Worm (Caenorhabditis elegans) whole organism, L3 larva: Measurements from ENCODE around the gene F08H9.3.
A peak's percentile ranks its signal among the peaks of the same experiment; 100 is the strongest.

Experiments
- R02D3.7 ChIP-seq: fragments of 150-350 bp; optimal IDR thresholded peaks from 2 replicates; lab custom pipeline; 2014; ENCODE audit warnings: missing biosample characterization, missing genetic modification characterization
- ZK546.5 ChIP-seq: sonication (generic microtip); optimal IDR thresholded peaks from 2 replicates; lab custom pipeline; 2017; ENCODE audit warnings: missing biosample characterization, missing genetic modification characterization
- aly-2 ChIP-seq: fragments of 150-350 bp; optimal IDR thresholded peaks from 2 replicates; lab custom pipeline; 2014; ENCODE audit warnings: missing biosample characterization, missing genetic modification characterization
- ama-1 ChIP-seq: fragments of 150-350 bp; optimal IDR thresholded peaks from 2 replicates; lab custom pipeline; 2018
- ceh-16 ChIP-seq: sonication (generic microtip); optimal IDR thresholded peaks from 2 replicates; lab custom pipeline; 2017; ENCODE audit warnings: missing biosample characterization, missing genetic modification characterization
- ceh-28 ChIP-seq: fragments of 150-350 bp; optimal IDR thresholded peaks from 2 replicates; lab custom pipeline; 2014; ENCODE audit warnings: missing biosample characterization, missing genetic modification reagents, missing genetic modification characterization
- ceh-82 ChIP-seq: fragments of 150-350 bp; optimal IDR thresholded peaks from 2 replicates; lab custom pipeline; 2014; ENCODE audit warnings: missing biosample characterization, missing genetic modification characterization
- ceh-9 ChIP-seq: sonication (generic microtip); optimal IDR thresholded peaks from 2 replicates; lab custom pipeline; 2018; ENCODE audit warnings: missing biosample characterization, missing genetic modification characterization
- daf-12 ChIP-seq: fragments of 150-350 bp; optimal IDR thresholded peaks from 2 replicates; lab custom pipeline; 2014; ENCODE audit warnings: missing biosample characterization, missing genetic modification reagents, missing genetic modification characterization
- egl-27 ChIP-seq: sonication (generic microtip); optimal IDR thresholded peaks from 4 replicates; lab custom pipeline; 2017; ENCODE audit warnings: missing biosample characterization, missing genetic modification reagents, missing genetic modification characterization
- egl-5 ChIP-seq: fragments of 150-350 bp; optimal IDR thresholded peaks from 2 replicates; lab custom pipeline; 2017; ENCODE audit warnings: missing biosample characterization, missing genetic modification reagents, missing genetic modification characterization, inconsistent platforms
- elt-1 ChIP-seq: fragments of 150-350 bp; optimal IDR thresholded peaks from 2 replicates; lab custom pipeline; 2014; ENCODE audit warnings: missing biosample characterization, missing genetic modification characterization
- elt-2 ChIP-seq: sonication (generic microtip); optimal IDR thresholded peaks from 2 replicates; lab custom pipeline; 2016; ENCODE audit warnings: missing genetic modification reagents, mild to moderate bottlenecking, missing genetic modification characterization, missing compliant biosample characterization
- elt-3 ChIP-seq, 3 experiments: fragments of 150-350 bp in 1 of 3; sonication (generic microtip) in 2 of 3; optimal IDR thresholded peaks; 2 replicates in 2 of 3; 4 replicates in 1 of 3; lab custom pipeline; 2014 to 2017; ENCODE audit warnings: missing biosample characterization in 3 of 3, missing genetic modification characterization in 3 of 3
- eor-1 ChIP-seq, 2 experiments: fragments of 150-350 bp; optimal IDR thresholded peaks; 2 replicates each; lab custom pipeline; 2014 to 2018; ENCODE audit warnings: missing biosample characterization in 2 of 2, missing genetic modification characterization in 2 of 2
- fkh-10 ChIP-seq: sonication (generic microtip); optimal IDR thresholded peaks from 2 replicates; lab custom pipeline; 2017; ENCODE audit warnings: missing biosample characterization, missing genetic modification reagents, missing genetic modification characterization
- fkh-2 ChIP-seq: fragments of 150-350 bp; optimal IDR thresholded peaks from 2 replicates; lab custom pipeline; 2014; ENCODE audit warnings: missing biosample characterization, missing genetic modification reagents, missing genetic modification characterization
- fos-1 ChIP-seq: fragments of 150-350 bp; optimal IDR thresholded peaks from 2 replicates; lab custom pipeline; 2014; ENCODE audit warnings: missing biosample characterization, missing genetic modification characterization
- hmg-11 ChIP-seq: sonication (generic microtip); optimal IDR thresholded peaks from 2 replicates; lab custom pipeline; 2016; ENCODE audit warnings: missing genetic modification characterization, missing compliant biosample characterization
- jun-1 ChIP-seq: fragments of 150-350 bp; optimal IDR thresholded peaks from 2 replicates; lab custom pipeline; 2014; ENCODE audit warnings: missing biosample characterization, missing genetic modification reagents, missing genetic modification characterization
- lin-15B ChIP-seq: fragments of 150-350 bp; optimal IDR thresholded peaks from 2 replicates; lab custom pipeline; 2014; ENCODE audit warnings: missing biosample characterization, missing genetic modification characterization
- lin-39 ChIP-seq: fragments of 150-350 bp; optimal IDR thresholded peaks from 2 replicates; lab custom pipeline; 2018; ENCODE audit warnings: missing biosample characterization, missing genetic modification reagents, missing genetic modification characterization
- lsy-12 ChIP-seq: sonication (generic microtip); optimal IDR thresholded peaks from 2 replicates; lab custom pipeline; 2016; ENCODE audit warnings: mild to moderate bottlenecking, missing genetic modification characterization, missing compliant biosample characterization
- mdl-1 ChIP-seq: fragments of 150-350 bp; optimal IDR thresholded peaks from 2 replicates; lab custom pipeline; 2014; ENCODE audit warnings: missing biosample characterization, missing genetic modification characterization
- mml-1 ChIP-seq: fragments of 150-350 bp; sonication (generic microtip); optimal IDR thresholded peaks from 3 replicates; lab custom pipeline; 2014; ENCODE audit warnings: missing biosample characterization, missing genetic modification characterization
- nfya-1 ChIP-seq: sonication (generic microtip); optimal IDR thresholded peaks from 2 replicates; lab custom pipeline; 2017; ENCODE audit warnings: missing genetic modification characterization, mild to moderate bottlenecking, missing compliant biosample characterization, antibody characterized with exemption, moderate library complexity; ENCODE audit not compliant: insufficient read depth
- nhr-11 ChIP-seq: fragments of 150-350 bp; optimal IDR thresholded peaks from 2 replicates; lab custom pipeline; 2014; ENCODE audit warnings: missing biosample characterization, missing genetic modification characterization
- nhr-12 ChIP-seq: fragments of 150-350 bp; optimal IDR thresholded peaks from 2 replicates; lab custom pipeline; 2014; ENCODE audit warnings: missing biosample characterization, missing genetic modification characterization
- nhr-23 ChIP-seq: fragments of 150-350 bp; optimal IDR thresholded peaks from 2 replicates; lab custom pipeline; 2014; ENCODE audit warnings: missing biosample characterization, missing genetic modification reagents, missing genetic modification characterization
- nhr-237 ChIP-seq: fragments of 150-350 bp; optimal IDR thresholded peaks from 2 replicates; lab custom pipeline; 2014; ENCODE audit warnings: missing biosample characterization, missing genetic modification characterization
- nhr-25 ChIP-seq: sonication (generic microtip); optimal IDR thresholded peaks from 2 replicates; lab custom pipeline; 2017; ENCODE audit warnings: missing biosample characterization, missing genetic modification characterization
- nhr-28 ChIP-seq: fragments of 150-350 bp; optimal IDR thresholded peaks from 2 replicates; lab custom pipeline; 2014; ENCODE audit warnings: missing biosample characterization, missing genetic modification characterization
- nhr-43 ChIP-seq: sonication (generic microtip); optimal IDR thresholded peaks from 2 replicates; lab custom pipeline; 2016; ENCODE audit warnings: mild to moderate bottlenecking, missing genetic modification characterization, missing compliant biosample characterization; ENCODE audit not compliant: poor library complexity, severe bottlenecking
- nhr-67 ChIP-seq: fragments of 150-350 bp; optimal IDR thresholded peaks from 2 replicates; lab custom pipeline; 2014; ENCODE audit warnings: missing biosample characterization, missing genetic modification characterization
- nhr-76 ChIP-seq: fragments of 150-350 bp; sonication (generic microtip); optimal IDR thresholded peaks from 5 replicates; lab custom pipeline; 2014; ENCODE audit warnings: missing biosample characterization, missing genetic modification characterization
- nhr-77 ChIP-seq: fragments of 150-350 bp; optimal IDR thresholded peaks from 2 replicates; lab custom pipeline; 2014; ENCODE audit warnings: missing biosample characterization, missing genetic modification characterization
- pha-4 ChIP-seq: fragments of 150-350 bp; optimal IDR thresholded peaks from 2 replicates; lab custom pipeline; 2014; ENCODE audit warnings: missing biosample characterization, missing genetic modification reagents, missing genetic modification characterization
- pqm-1 ChIP-seq: fragments of 150-350 bp; optimal IDR thresholded peaks from 2 replicates; lab custom pipeline; 2017; ENCODE audit warnings: missing biosample characterization, missing genetic modification characterization, inconsistent platforms
- sea-2 ChIP-seq: fragments of 150-350 bp; sonication (generic microtip); optimal IDR thresholded peaks from 4 replicates; lab custom pipeline; 2014; ENCODE audit warnings: missing biosample characterization, missing genetic modification reagents, missing genetic modification characterization
- skn-1 ChIP-seq: fragments of 150-350 bp; optimal IDR thresholded peaks from 2 replicates; lab custom pipeline; 2014; ENCODE audit warnings: missing biosample characterization, missing genetic modification characterization
- snpc-4 ChIP-seq: fragments of 150-350 bp; optimal IDR thresholded peaks from 2 replicates; lab custom pipeline; 2014; ENCODE audit warnings: missing biosample characterization, missing genetic modification characterization
- tbx-2 ChIP-seq: sonication (generic microtip); optimal IDR thresholded peaks from 2 replicates; lab custom pipeline; 2016; ENCODE audit warnings: mild to moderate bottlenecking, missing genetic modification characterization, missing compliant biosample characterization
- unc-39 ChIP-seq: sonication (generic microtip); optimal IDR thresholded peaks from 4 replicates; lab custom pipeline; 2017; ENCODE audit warnings: missing biosample characterization, missing genetic modification characterization
- unc-62 ChIP-seq: fragments of 150-350 bp; sonication (generic microtip); optimal IDR thresholded peaks from 4 replicates; lab custom pipeline; 2014; ENCODE audit warnings: missing biosample characterization, missing genetic modification reagents, missing genetic modification characterization
- zag-1 ChIP-seq: fragments of 150-350 bp; optimal IDR thresholded peaks from 2 replicates; lab custom pipeline; 2014; ENCODE audit warnings: missing biosample characterization, missing genetic modification characterization
- ztf-11 ChIP-seq: fragments of 150-350 bp; optimal IDR thresholded peaks from 2 replicates; lab custom pipeline; 2014; ENCODE audit warnings: missing biosample characterization, missing genetic modification characterization
- ztf-4 ChIP-seq: fragments of 150-350 bp; optimal IDR thresholded peaks from 2 replicates; lab custom pipeline; 2014; ENCODE audit warnings: missing biosample characterization, missing genetic modification characterization

F08H9.3 gene

DNA sequence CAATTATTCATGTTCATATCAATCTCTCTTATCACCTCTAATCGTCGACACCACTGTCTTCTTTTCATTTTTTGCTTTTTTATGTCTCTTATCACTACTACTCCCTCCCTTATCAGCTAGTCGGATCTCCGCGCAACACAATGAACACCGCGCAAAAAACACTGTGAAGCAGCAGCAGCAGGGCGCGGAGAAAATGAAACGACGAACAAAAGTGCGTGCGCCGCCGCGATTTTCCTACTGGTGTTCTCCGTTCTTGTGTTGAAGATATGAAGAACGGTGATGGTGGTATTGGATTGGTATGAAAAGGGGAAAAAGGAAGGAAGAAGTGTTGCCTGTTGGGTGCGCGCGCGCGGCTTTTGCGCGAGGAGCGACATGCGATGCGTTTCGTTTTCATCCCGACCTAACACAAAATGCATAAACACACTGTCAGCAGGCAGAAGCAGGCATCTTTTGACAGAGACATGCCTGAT is 42.6 kb upstream of the F08H9.3 start:
- peak; percentile 78 for TF ChIP-seq nhr-43 (tag; lab: Kevin White, UChicago)
- no peak for TF ChIP-seq lin-39 (tag; lab: Kevin White, UChicago)
- no peak for TF ChIP-seq lin-15B (tag; lab: Kevin White, UChicago)
- no peak for TF ChIP-seq nhr-11 (tag; lab: Kevin White, UChicago)
- no peak for TF ChIP-seq mml-1 (tag; lab: Kevin White, UChicago)
- peak; percentile 65 for TF ChIP-seq nhr-25 (tag; lab: Kevin White, UChicago)
- no peak for TF ChIP-seq fos-1 (tag; lab: Kevin White, UChicago)
- TF ChIP-seq pha-4 (tag; lab: Kevin White, UChicago): no peak
- no peak for TF ChIP-seq ZK546.5 (tag; lab: Kevin White, UChicago)
- TF ChIP-seq nhr-23 (tag; lab: Kevin White, UChicago): peak; percentile 67
- no peak for TF ChIP-seq R02D3.7 (tag; lab: Kevin White, UChicago)
- TF ChIP-seq snpc-4 (tag; lab: Kevin White, UChicago): no peak
- TF ChIP-seq nhr-28: no peak
- TF ChIP-seq unc-62: no peak
- no peak for TF ChIP-seq nhr-67
- no peak for TF ChIP-seq nfya-1 (tag; lab: Kevin White, UChicago)
- TF ChIP-seq unc-39 (tag; lab: Kevin White, UChicago): no peak
- TF ChIP-seq lsy-12 (tag; lab: Kevin White, UChicago): no peak
- TF ChIP-seq pqm-1 (tag; lab: Kevin White, UChicago): peak; percentile 42
- peak; percentile 84 for TF ChIP-seq elt-2 (tag; lab: Kevin White, UChicago)
- peak; percentile 2 for TF ChIP-seq egl-27 (tag; lab: Kevin White, UChicago)
- TF ChIP-seq hmg-11 (tag; lab: Kevin White, UChicago): no peak
- TF ChIP-seq tbx-2 (tag; lab: Kevin White, UChicago): no peak
- TF ChIP-seq fkh-2: no peak
- TF ChIP-seq elt-3 (tag; optimal IDR thresholded peaks at IDR 0.05; lab: Kevin White, UChicago): peak in 2 of 3 experiments; percentile 30 to 93
- no peak for TF ChIP-seq ceh-82 (tag; lab: Kevin White, UChicago)
- no peak for TF ChIP-seq nhr-237 (tag; lab: Kevin White, UChicago)
- no peak for TF ChIP-seq ceh-28 (tag; lab: Kevin White, UChicago)
- no peak for TF ChIP-seq daf-12 (tag; lab: Kevin White, UChicago)
- no peak for TF ChIP-seq mdl-1 (tag; lab: Kevin White, UChicago)
- no peak for TF ChIP-seq ama-1
- no peak for TF ChIP-seq ceh-9
- no peak for TF ChIP-seq skn-1
- TF ChIP-seq elt-1 (tag; lab: Kevin White, UChicago): peak; percentile 95
- no peak for TF ChIP-seq ceh-16 (tag; lab: Kevin White, UChicago)
- TF ChIP-seq nhr-77 (tag; lab: Kevin White, UChicago): no peak
- no peak for TF ChIP-seq eor-1 (tag; optimal IDR thresholded peaks at IDR 0.05; lab: Kevin White, UChicago)
- no peak for TF ChIP-seq ztf-4
- no peak for TF ChIP-seq aly-2 (tag; lab: Kevin White, UChicago)
- TF ChIP-seq nhr-76: no peak
- no peak for TF ChIP-seq egl-5
- TF ChIP-seq nhr-12: no peak
- TF ChIP-seq sea-2: no peak
- TF ChIP-seq zag-1 (tag; lab: Kevin White, UChicago): no peak
- TF ChIP-seq jun-1: peak; percentile 46
- TF ChIP-seq fkh-10 (GFP tag; lab: Kevin White, UChicago): no peak
- no peak for TF ChIP-seq ztf-11

DNA sequence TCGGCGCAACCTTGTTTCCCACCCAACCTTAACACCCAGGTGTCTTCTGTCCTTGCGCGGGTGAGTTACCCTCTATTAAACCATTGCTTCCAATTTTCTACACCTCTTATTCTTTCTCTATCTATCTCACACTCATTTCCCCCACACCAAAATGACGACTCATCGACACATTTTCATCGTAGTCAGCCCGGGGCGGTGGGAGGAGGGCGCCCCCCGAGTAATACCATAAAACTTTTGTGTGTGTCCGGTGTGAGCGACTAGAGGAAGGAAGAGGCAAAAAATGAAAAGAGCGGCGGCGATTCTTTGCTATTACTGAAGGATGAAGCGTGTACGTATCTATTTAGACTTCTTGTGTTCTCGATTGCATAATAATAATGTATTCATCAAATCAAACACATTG is 41.6 kb upstream of the F08H9.3 start:
- TF ChIP-seq fos-1 (tag; lab: Kevin White, UChicago) (no peak), elt-2 (tag; lab: Kevin White, UChicago) (peak; percentile 2), ZK546.5 (tag; lab: Kevin White, UChicago) (no peak), R02D3.7 (tag; lab: Kevin White, UChicago) (no peak)
